Fruit fly (Drosophila melanogaster) whole organism, embryonic: ENCODE measurements around the gene siz.

Experiments used
- B-H2 ChIP-seq: fragments of 200-800 bp; sonication (Bioruptor generic); optimal IDR thresholded peaks from 2 replicates; lab custom pipeline; 2018; ENCODE audit warnings: missing biosample characterization, mild to moderate bottlenecking, missing genetic modification characterization
- Blimp-1 ChIP-seq: fragments of 200-800 bp; sonication (Bioruptor generic); optimal IDR thresholded peaks from 3 replicates; lab custom pipeline; 2018; ENCODE audit warnings: missing biosample characterization, missing genetic modification characterization, mild to moderate bottlenecking, moderate library complexity, missing genetic modification reagents
- CG10147 ChIP-seq: fragments of 200-800 bp; sonication (Bioruptor generic); optimal IDR thresholded peaks from 2 replicates; lab custom pipeline; 2019; ENCODE audit warnings: missing biosample characterization, mild to moderate bottlenecking, missing genetic modification characterization, moderate library complexity
- CG11085 ChIP-seq: fragments of 200-800 bp; sonication (Bioruptor generic); IDR thresholded peaks from 2 replicates; pipeline ENCODE4 v1.3.6; 2022; ENCODE audit warnings: missing biosample characterization, missing genetic modification characterization
- CG11504 ChIP-seq: fragments of 200-800 bp; sonication (Bioruptor generic); optimal IDR thresholded peaks from 3 replicates; lab custom pipeline; 2019; ENCODE audit warnings: missing biosample characterization, mild to moderate bottlenecking, missing genetic modification characterization, moderate library complexity
- CG11696 ChIP-seq: fragments of 200-800 bp; sonication (Bioruptor generic); IDR thresholded peaks from 2 replicates; pipeline ENCODE4 v1.3.6; 2022; ENCODE audit warnings: missing biosample characterization, missing genetic modification characterization
- CG12391 ChIP-seq: fragments of 200-800 bp; sonication (Bioruptor generic); optimal IDR thresholded peaks from 3 replicates; lab custom pipeline; 2018; ENCODE audit warnings: missing biosample characterization, mild to moderate bottlenecking, missing genetic modification characterization, moderate library complexity
- CG12659 ChIP-seq: fragments of 200-800 bp; sonication (Bioruptor generic); optimal IDR thresholded peaks from 3 replicates; lab custom pipeline; 2017; ENCODE audit warnings: mild to moderate bottlenecking, missing biosample characterization, missing genetic modification reagents, missing genetic modification characterization
- CG12769 ChIP-seq: fragments of 200-800 bp; sonication (Bioruptor generic); optimal IDR thresholded peaks from 2 replicates; lab custom pipeline; 2019; ENCODE audit warnings: missing biosample characterization, mild to moderate bottlenecking, missing genetic modification characterization, moderate library complexity
- CG13424 ChIP-seq: fragments of 200-800 bp; sonication (Bioruptor generic); optimal IDR thresholded peaks from 2 replicates; lab custom pipeline; 2019; ENCODE audit warnings: missing biosample characterization, mild to moderate bottlenecking, missing genetic modification characterization, moderate library complexity
- CG14441 ChIP-seq: fragments of 200-800 bp; sonication (Bioruptor generic); IDR thresholded peaks from 2 replicates; pipeline ENCODE4 v1.3.6; 2022; ENCODE audit warnings: missing biosample characterization, missing genetic modification characterization
- CG15269 ChIP-seq: fragments of 200-800 bp; sonication (Bioruptor generic); optimal IDR thresholded peaks from 2 replicates; lab custom pipeline; 2018; ENCODE audit warnings: missing biosample characterization, mild to moderate bottlenecking, missing genetic modification characterization, moderate library complexity
- CG17361 ChIP-seq: fragments of 200-800 bp; sonication (Bioruptor generic); IDR thresholded peaks from 3 replicates; pipeline ENCODE4 v1.3.6; 2022; ENCODE audit warnings: missing biosample characterization, missing genetic modification characterization
- CG18619 ChIP-seq: fragments of 200-800 bp; sonication (Bioruptor generic); optimal IDR thresholded peaks from 3 replicates; lab custom pipeline; 2017; ENCODE audit warnings: missing biosample characterization, mild to moderate bottlenecking, missing genetic modification characterization
- CG32532 ChIP-seq: fragments of 200-800 bp; sonication (Bioruptor generic); IDR thresholded peaks from 2 replicates; pipeline ENCODE4 v1.3.6; 2022; ENCODE audit warnings: missing biosample characterization, missing genetic modification characterization
- CG3281 ChIP-seq: fragments of 200-800 bp; sonication (Bioruptor generic); optimal IDR thresholded peaks from 3 replicates; lab custom pipeline; 2017; ENCODE audit warnings: missing biosample characterization, mild to moderate bottlenecking, missing genetic modification characterization
- CG3995 ChIP-seq: fragments of 200-800 bp; sonication (Bioruptor generic); optimal IDR thresholded peaks from 3 replicates; lab custom pipeline; 2016; ENCODE audit warnings: missing biosample characterization, missing genetic modification characterization
- CG6175 ChIP-seq: fragments of 200-800 bp; sonication (Bioruptor generic); IDR thresholded peaks from 3 replicates; pipeline ENCODE4 v1.3.6; 2022; ENCODE audit warnings: missing biosample characterization, missing genetic modification characterization
- CG7556 ChIP-seq: fragments of 200-800 bp; sonication (Bioruptor generic); optimal IDR thresholded peaks from 2 replicates; lab custom pipeline; 2017; ENCODE audit warnings: missing biosample characterization, mild to moderate bottlenecking, missing genetic modification characterization
- CG8359 ChIP-seq: fragments of 200-800 bp; sonication (Bioruptor generic); optimal IDR thresholded peaks from 2 replicates; lab custom pipeline; 2017; ENCODE audit warnings: missing biosample characterization, mild to moderate bottlenecking, missing genetic modification characterization, borderline replicate concordance
- CG9215 ChIP-seq: fragments of 200-800 bp; sonication (Bioruptor generic); IDR thresholded peaks from 2 replicates; pipeline ENCODE4 v1.3.6; 2022; ENCODE audit warnings: missing biosample characterization, missing genetic modification characterization
- CG9932 ChIP-seq: fragments of 200-800 bp; sonication (Bioruptor generic); IDR thresholded peaks from 2 replicates; pipeline ENCODE4 v1.3.6; 2022; ENCODE audit warnings: missing biosample characterization, missing genetic modification characterization
- Dip3 ChIP-seq: fragments of 200-800 bp; sonication (Bioruptor generic); optimal IDR thresholded peaks from 3 replicates; lab custom pipeline; 2016; ENCODE audit warnings: missing biosample characterization, missing genetic modification characterization
- E2f1 ChIP-seq: fragments of 200-800 bp; sonication (Bioruptor generic); IDR thresholded peaks from 2 replicates; pipeline ENCODE4 v1.3.6; 2022; ENCODE audit warnings: missing biosample characterization, missing genetic modification characterization
- HLH3B ChIP-seq: fragments of 200-800 bp; sonication (Bioruptor generic); IDR thresholded peaks from 2 replicates; pipeline ENCODE4 v1.3.6; 2022; ENCODE audit warnings: missing biosample characterization, missing genetic modification characterization
- Hand ChIP-seq: fragments of 200-800 bp; sonication (Bioruptor generic); optimal IDR thresholded peaks from 2 replicates; lab custom pipeline; 2017; ENCODE audit warnings: mild to moderate bottlenecking, missing biosample characterization, missing genetic modification reagents, missing genetic modification characterization
- Hmr ChIP-seq: fragments of 200-800 bp; sonication (Bioruptor generic); optimal IDR thresholded peaks from 3 replicates; lab custom pipeline; 2017; ENCODE audit warnings: mild to moderate bottlenecking, missing biosample characterization, missing genetic modification reagents, missing genetic modification characterization
- Lim3 ChIP-seq: fragments of 200-800 bp; sonication (Bioruptor generic); IDR thresholded peaks from 2 replicates; pipeline ENCODE4 v1.3.6; 2022; ENCODE audit warnings: missing biosample characterization, missing genetic modification characterization
- Mad ChIP-seq: fragments of 200-800 bp; sonication (Bioruptor generic); optimal IDR thresholded peaks from 2 replicates; lab custom pipeline; 2016; ENCODE audit warnings: missing biosample characterization, missing genetic modification characterization
- Med ChIP-seq: fragments of 200-800 bp; sonication (Bioruptor generic); peaks from one replicate; lab custom pipeline; 2016; ENCODE audit warnings: missing biosample characterization, missing genetic modification characterization, mild to moderate bottlenecking, inconsistent platforms, moderate library complexity
- Myb ChIP-seq: fragments of 200-800 bp; sonication (Bioruptor generic); optimal IDR thresholded peaks from 2 replicates; lab custom pipeline; 2016; ENCODE audit warnings: missing biosample characterization, missing genetic modification characterization
- NC2β ChIP-seq: fragments of 200-800 bp; sonication (Bioruptor generic); optimal IDR thresholded peaks from 2 replicates; lab custom pipeline; 2016; ENCODE audit warnings: missing biosample characterization, missing genetic modification characterization
- Ptx1 ChIP-seq: fragments of 200-800 bp; sonication (Bioruptor generic); IDR thresholded peaks from 2 replicates; pipeline ENCODE4 v1.3.6; 2022; ENCODE audit warnings: missing biosample characterization, missing genetic modification characterization
- Sox102F ChIP-seq: fragments of 200-800 bp; sonication (Bioruptor generic); optimal IDR thresholded peaks from 2 replicates; lab custom pipeline; 2018; ENCODE audit warnings: missing biosample characterization, mild to moderate bottlenecking, missing genetic modification characterization, moderate library complexity
- Xbp1 ChIP-seq: fragments of 200-800 bp; sonication (Bioruptor generic); optimal IDR thresholded peaks from 3 replicates; lab custom pipeline; 2016; ENCODE audit warnings: missing biosample characterization, mild to moderate bottlenecking, missing genetic modification characterization
- ab ChIP-seq: fragments of 200-800 bp; sonication (Bioruptor generic); optimal IDR thresholded peaks from 2 replicates; lab custom pipeline; 2016; ENCODE audit warnings: missing biosample characterization, missing genetic modification characterization
- btn ChIP-seq: fragments of 200-800 bp; sonication (Bioruptor generic); optimal IDR thresholded peaks from 2 replicates; lab custom pipeline; 2016; ENCODE audit warnings: missing biosample characterization, missing genetic modification characterization
- dysf ChIP-seq: fragments of 200-800 bp; sonication (Bioruptor generic); IDR thresholded peaks from 3 replicates; pipeline ENCODE4 v1.3.6; 2022; ENCODE audit warnings: missing biosample characterization, missing genetic modification characterization
- esg ChIP-seq: fragments of 200-800 bp; sonication (Bioruptor generic); conservative IDR thresholded peaks from 2 replicates; pipeline ENCODE4 v1.3.6; 2022; ENCODE audit warnings: missing biosample characterization, missing genetic modification characterization
- ewg ChIP-seq: fragments of 200-800 bp; sonication (Bioruptor generic); optimal IDR thresholded peaks from 3 replicates; lab custom pipeline; 2017; ENCODE audit warnings: mild to moderate bottlenecking, missing biosample characterization, missing genetic modification reagents, missing genetic modification characterization
- ind ChIP-seq: fragments of 200-800 bp; sonication (Bioruptor generic); optimal IDR thresholded peaks from 3 replicates; lab custom pipeline; 2016; ENCODE audit warnings: missing biosample characterization, missing genetic modification characterization
- jigr1 ChIP-seq: fragments of 200-800 bp; sonication (Bioruptor generic); IDR thresholded peaks from 3 replicates; pipeline ENCODE4 v1.3.6; 2022; ENCODE audit warnings: missing biosample characterization, missing genetic modification characterization
- ranshi ChIP-seq: fragments of 200-800 bp; sonication (Bioruptor generic); IDR thresholded peaks from 2 replicates; pipeline ENCODE4 v1.3.6; 2022; ENCODE audit warnings: missing biosample characterization, missing genetic modification characterization
- sens ChIP-seq: fragments of 200-800 bp; sonication (Bioruptor generic); peaks from one replicate; lab custom pipeline; 2016; ENCODE audit warnings: missing biosample characterization, missing genetic modification characterization
- slbo ChIP-seq: fragments of 200-800 bp; sonication (Bioruptor generic); IDR thresholded peaks from 2 replicates; pipeline ENCODE4 v1.3.6; 2022; ENCODE audit warnings: missing biosample characterization, missing genetic modification characterization
- so ChIP-seq: fragments of 200-800 bp; sonication (Bioruptor generic); IDR thresholded peaks from 3 replicates; pipeline ENCODE4 v1.3.6; 2022; ENCODE audit warnings: missing biosample characterization, missing genetic modification characterization
- trh ChIP-seq: fragments of 200-800 bp; sonication (Bioruptor generic); optimal IDR thresholded peaks from 2 replicates; lab custom pipeline; 2016; ENCODE audit warnings: missing biosample characterization, missing genetic modification characterization
- wek ChIP-seq: fragments of 200-800 bp; sonication (Bioruptor generic); optimal IDR thresholded peaks from 3 replicates; lab custom pipeline; 2018; ENCODE audit warnings: missing biosample characterization, mild to moderate bottlenecking, missing genetic modification characterization, moderate library complexity

The siz gene

DNA sequence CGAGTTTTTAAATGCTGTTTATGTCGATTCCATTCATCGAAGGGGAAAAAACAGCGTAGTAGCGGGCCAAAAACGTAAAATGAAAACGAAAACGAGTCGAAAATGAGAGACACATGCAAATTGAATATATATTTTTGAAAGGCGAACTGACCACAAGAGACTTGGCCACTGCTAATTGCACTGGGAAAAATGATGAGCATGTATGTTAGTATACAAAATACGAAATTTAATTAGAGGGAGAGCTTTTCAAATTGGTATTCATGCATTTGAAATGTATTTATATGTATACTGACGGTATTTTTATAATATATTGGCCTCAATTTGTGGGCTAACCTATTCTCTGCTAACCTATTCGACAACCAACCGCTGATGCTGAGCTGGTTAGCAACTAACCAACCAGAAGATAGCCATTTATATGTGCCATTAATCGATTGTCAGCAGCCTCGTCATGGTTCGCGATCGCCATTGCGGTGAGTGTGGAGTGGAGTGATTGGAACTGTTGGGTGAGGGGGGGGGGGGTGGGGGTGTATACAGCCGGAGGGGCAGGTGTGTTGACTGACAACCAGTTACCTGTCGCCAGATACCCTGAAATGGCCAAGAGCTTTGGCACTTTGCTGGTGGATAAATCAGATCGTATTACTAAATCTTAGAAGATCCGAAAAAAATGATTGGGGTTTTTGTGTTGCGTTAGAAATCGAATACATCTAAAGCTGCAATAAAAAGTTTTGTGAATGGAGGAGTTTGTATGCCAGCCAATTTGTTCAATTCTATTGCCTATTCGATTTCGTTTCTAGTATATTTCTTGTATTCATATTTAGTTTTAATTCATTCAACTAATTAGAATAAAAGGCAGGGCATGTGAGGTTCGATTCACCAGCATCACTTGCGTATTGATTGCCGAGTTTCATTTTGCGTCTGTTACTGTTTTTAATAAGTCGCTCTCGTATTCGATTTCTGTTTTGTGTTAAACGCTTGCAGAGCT, 7.9 kb downstream of the siz start (continued):
- TF ChIP-seq Dip3 (peak; percentile 15), CG8359 (GFP tag; lab: Kevin White, UChicago) (no peak), E2f1 (GFP tag; lab: Robert Waterston, UW) (peak; percentile 46; the same call in 1 of the 2 replicates), CG9932 (GFP tag; lab: Robert Waterston, UW) (peak; percentile 19; the same call in 1 of the 2 replicates), Hmr (GFP tag; lab: Kevin White, UChicago) (peak; percentile 4), CG12769 (tag; lab: Kevin White, UChicago) (peak; percentile 58), Xbp1 (peak; percentile 26), Ptx1 (GFP tag; lab: Robert Waterston, UW) (peak; percentile 50), CG13424 (tag; lab: Kevin White, UChicago) (no peak), ranshi (0 out of 2 replicates have a peak, but pooled peaks have one; percentile 15), B-H2 (GFP tag; lab: Kevin White, UChicago) (no peak), ewg (no peak), CG7556 (GFP tag; lab: Kevin White, UChicago) (peak; percentile 25), ab (GFP tag; lab: Kevin White, UChicago) (no peak), Myb (GFP tag; lab: Kevin White, UChicago) (no peak), Sox102F (GFP tag; lab: Kevin White, UChicago) (peak; percentile 21), Lim3 (GFP tag; lab: Robert Waterston, UW) (no peak), Med (peak; percentile 85), so (GFP tag; lab: Robert Waterston, UW) (peak; percentile 39; the same call in 2 of the 3 replicates), CG11085 (GFP tag; lab: Robert Waterston, UW) (0 out of 2 replicates have a peak, but pooled peaks have one; percentile 6), CG15269 (peak; percentile 46), CG17361 (GFP tag; lab: Robert Waterston, UW) (peak; percentile 41; the same call in 1 of the 3 replicates), sens (GFP tag; lab: Kevin White, UChicago) (peak; percentile 30), ind (GFP tag; lab: Kevin White, UChicago) (peak; percentile 16), CG14441 (GFP tag; lab: Robert Waterston, UW) (peak; percentile 38), CG12391 (peak; percentile 8), slbo (GFP tag; lab: Robert Waterston, UW) (peak; percentile 50), CG9215 (GFP tag; lab: Robert Waterston, UW) (peak; percentile 5; the same call in 1 of the 2 replicates), CG10147 (GFP tag; lab: Kevin White, UChicago) (peak; percentile 41), CG18619 (no peak), CG12659 (peak; percentile 17), jigr1 (GFP tag; lab: Robert Waterston, UW) (no peak), NC2β (GFP tag; lab: Kevin White, UChicago) (no peak), CG3995 (no peak), CG3281 (peak; percentile 12), CG11504 (tag; lab: Kevin White, UChicago) (peak; percentile 41), Blimp-1 (GFP tag; lab: Kevin White, UChicago) (peak; percentile 53), esg (GFP tag; lab: Robert Waterston, UW) (0 out of 2 replicates have a peak, but pooled peaks have one; percentile 13), CG6175 (GFP tag; lab: Robert Waterston, UW) (0 out of 3 replicates have a peak, but pooled peaks have one; percentile 32), CG11696 (GFP tag; lab: Robert Waterston, UW) (0 out of 2 replicates have a peak, but pooled peaks have one; percentile 14), CG32532 (GFP tag; lab: Robert Waterston, UW) (peak; percentile 12; the same call in 1 of the 2 replicates), Hand (GFP tag; lab: Kevin White, UChicago) (no peak), btn (no peak), wek (GFP tag; lab: Kevin White, UChicago) (no peak), Mad (GFP tag; lab: Kevin White, UChicago) (no peak), dysf (GFP tag; lab: Robert Waterston, UW) (peak; percentile 68), trh (GFP tag; lab: Kevin White, UChicago) (no peak), HLH3B (GFP tag; lab: Robert Waterston, UW) (peak; percentile 40; the same call in 1 of the 2 replicates)
